Worm (Caenorhabditis elegans) whole organism, L2 larva: ENCODE data around the gene ver-1.

Source experiments
- ama-1 ChIP-seq: fragments of 150-350 bp; optimal IDR thresholded peaks from 2 replicates; lab custom pipeline; 2018; ENCODE audit warnings: inconsistent platforms
- mdl-1 ChIP-seq, 2 experiments: fragments of 150-350 bp in 1 of 2; sonication (generic microtip) in 1 of 2; optimal IDR thresholded peaks; 2 replicates each; lab custom pipeline; 2017; ENCODE audit warnings: missing biosample characterization in 2 of 2, missing genetic modification characterization in 2 of 2
- skn-1 ChIP-seq: sonication (generic microtip); optimal IDR thresholded peaks from 2 replicates; lab custom pipeline; 2017; ENCODE audit warnings: missing biosample characterization, missing genetic modification characterization
- unc-62 ChIP-seq: fragments of 150-350 bp; optimal IDR thresholded peaks from 2 replicates; lab custom pipeline; 2014; ENCODE audit warnings: missing biosample characterization, missing genetic modification reagents, missing genetic modification characterization

DNA sequence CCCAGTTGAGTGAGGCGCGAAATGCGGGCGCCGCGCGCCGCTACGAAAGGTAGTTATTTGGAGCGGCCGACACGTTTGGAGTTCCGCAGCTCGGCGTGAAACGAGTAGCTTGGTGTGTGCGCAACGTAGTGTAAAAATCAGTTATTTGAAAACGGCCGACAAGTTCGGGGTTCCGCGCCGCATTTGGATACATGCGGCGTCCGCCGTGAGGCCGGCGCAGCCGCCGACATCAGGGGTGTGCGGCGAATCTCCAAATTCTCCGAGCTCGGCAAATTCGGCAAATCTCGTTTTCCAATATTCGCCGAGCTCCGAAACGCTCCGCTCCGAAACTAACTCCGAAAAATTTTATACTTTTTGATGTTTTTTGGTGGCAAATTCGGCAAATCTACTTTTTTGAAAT, 1.4 kb downstream of the ver-1 start:
- TF ChIP-seq unc-62 (GFP tag; lab: Kevin White, UChicago) (no peak), skn-1 (tag; lab: Kevin White, UChicago) (no peak), ama-1 (no peak), mdl-1 (tag; optimal IDR thresholded peaks at IDR 0.05; lab: Kevin White, UChicago) (no peak)
